Worm (Caenorhabditis elegans): ENCODE measurements around the gene dpy-19.

- no peak for TF ChIP-seq unc-55 (GFP tag; optimal IDR thresholded peaks at IDR 0.05)
- TF ChIP-seq ets-4 (tag; optimal IDR thresholded peaks at IDR 0.05): peak; percentile 29
- no peak for TF ChIP-seq pat-9 (tag; optimal IDR thresholded peaks at IDR 0.05)
- TF ChIP-seq pha-4 (tag; optimal IDR thresholded peaks at IDR 0.05): no peak
- TF ChIP-seq tbx-2 (tag; optimal IDR thresholded peaks at IDR 0.05): peak; percentile 6
- TF ChIP-seq rnt-1 (tag; optimal IDR thresholded peaks at IDR 0.05): no peak
- TF ChIP-seq hlh-8 (tag; optimal IDR thresholded peaks at IDR 0.05): no peak
- no peak for TF ChIP-seq Y22D7AL.16 (tag; optimal IDR thresholded peaks at IDR 0.05)
- no peak for TF ChIP-seq ztf-16 (tag; optimal IDR thresholded peaks at IDR 0.05)
- no peak for TF ChIP-seq fkh-10 (GFP tag; optimal IDR thresholded peaks at IDR 0.05)
- no peak for TF ChIP-seq dve-1 (tag; optimal IDR thresholded peaks at IDR 0.05)
- no peak for TF ChIP-seq lim-6 (tag; optimal IDR thresholded peaks at IDR 0.05)
- TF ChIP-seq K09A11.1 (tag; optimal IDR thresholded peaks at IDR 0.05; ENCODE audit: insufficient read depth): no peak
- no peak for TF ChIP-seq unc-86 (tag; optimal IDR thresholded peaks at IDR 0.05)
Measured at ce11 chrIII:8683679-8684263, 16.5 kb upstream of the dpy-19 start, which contains the start of gene fli-1.

All from whole organism, late embryonic.